Fruit fly (Drosophila melanogaster): Measurements from ENCODE around the gene CG11586.

dm6 chr3L:4296760-4297159, 34.5 kb upstream of the CG11586 start:
- TF ChIP-seq h (optimal IDR thresholded peaks at IDR 0.05): no peak
- no peak for TF ChIP-seq psq (optimal IDR thresholded peaks at IDR 0.05)
- TF ChIP-seq insv (optimal IDR thresholded peaks at IDR 0.05): no peak
- no peak for TF ChIP-seq Sin3A (optimal IDR thresholded peaks at IDR 0.05)
- no peak for TF ChIP-seq ttk (optimal IDR thresholded peaks at IDR 0.05)
